Comparison of ENCODE assay signal across 5 fruit fly cellular contexts in genomic region chr2L:20656110-20656509, dm6.
TF ChIP-seq lines count a peak whose summit lies in the region.

Gene brun, minus strand, starts transcription at chr2L:20656178.
Gene CG2614, plus strand, starts transcription at chr2L:20656426.

- no peak for TF ChIP-seq CTCF in whole organism, embryonic (GFP tag; optimal IDR thresholded peaks at IDR 0.05; lab: Kevin White, UChicago)

TF ChIP-seq in whole organism, adult, 20 proteins besides CTCF, POLR2A, EP300 and RAD21 (continues in another document):
- TF ChIP-seq tj (GFP tag; optimal IDR thresholded peaks at IDR 0.05; lab: Kevin White, UChicago) = peak; percentile 51
- peak; percentile 78 for TF ChIP-seq CG7101 (tag; optimal IDR thresholded peaks at IDR 0.05; lab: Kevin White, UChicago)
- peak; percentile 74 for TF ChIP-seq bab1 (GFP tag; optimal IDR thresholded peaks at IDR 0.05; lab: Kevin White, UChicago)
- TF ChIP-seq pad (GFP tag; optimal IDR thresholded peaks at IDR 0.05; lab: Kevin White, UChicago) = peak; percentile 37
- TF ChIP-seq CG33017 (tag; optimal IDR thresholded peaks at IDR 0.05; lab: Kevin White, UChicago) = peak; percentile 5
- TF ChIP-seq CG11617 (GFP tag; optimal IDR thresholded peaks at IDR 0.05; lab: Kevin White, UChicago) = peak; percentile 70
- peak; percentile 79 for TF ChIP-seq toe (GFP tag; optimal IDR thresholded peaks at IDR 0.05; lab: Kevin White, UChicago)
- peak; percentile 49 for TF ChIP-seq CG12768 (GFP tag; optimal IDR thresholded peaks at IDR 0.05; lab: Kevin White, UChicago)
- peak; percentile 69 for TF ChIP-seq CG14711 (tag; optimal IDR thresholded peaks at IDR 0.05; lab: Kevin White, UChicago)
- TF ChIP-seq ovo (GFP tag; optimal IDR thresholded peaks at IDR 0.05; lab: Kevin White, UChicago) = peak; percentile 2
- peak; percentile 41 for TF ChIP-seq Clk (GFP tag; optimal IDR thresholded peaks at IDR 0.05; lab: Kevin White, UChicago)
- no peak for TF ChIP-seq Hr96 (GFP tag; optimal IDR thresholded peaks at IDR 0.05; lab: Kevin White, UChicago)
- no peak for TF ChIP-seq kay (GFP tag; lab: Kevin White, UChicago; ENCODE audit: borderline replicate concordance)
- peak; percentile 78 for TF ChIP-seq CG1620 (GFP tag; optimal IDR thresholded peaks at IDR 0.05; lab: Kevin White, UChicago)
- TF ChIP-seq cnc (optimal IDR thresholded peaks at IDR 0.05; lab: Kevin White, UChicago) = no peak
- TF ChIP-seq CG5204 (GFP tag; optimal IDR thresholded peaks at IDR 0.05; lab: Kevin White, UChicago) = no peak
- peak; percentile 42 for TF ChIP-seq CG7045 (GFP tag; optimal IDR thresholded peaks at IDR 0.05; lab: Kevin White, UChicago)
- TF ChIP-seq Crg-1 (GFP tag; optimal IDR thresholded peaks at IDR 0.05; lab: Kevin White, UChicago) = peak; percentile 24

TF ChIP-seq in whole organism, embryonic, 481 proteins besides CTCF, POLR2A, EP300 and RAD21 (continues in another document):
- TF ChIP-seq kay (GFP tag; optimal IDR thresholded peaks at IDR 0.05; lab: Kevin White, UChicago) = peak; percentile 54
- TF ChIP-seq Rfx (GFP tag; IDR thresholded peaks at IDR 0.05; lab: Robert Waterston, UW) = peak; percentile 77; the same call in 1 of the 2 replicates
- no peak for TF ChIP-seq h (optimal IDR thresholded peaks at IDR 0.05; lab: Kevin White, UChicago)
- peak; percentile 85 for TF ChIP-seq hb (GFP tag; IDR thresholded peaks at IDR 0.05; lab: Robert Waterston, UW; ENCODE audit: partially characterized antibody)
- TF ChIP-seq CG17612 (GFP tag; IDR thresholded peaks at IDR 0.05; lab: Robert Waterston, UW) = no peak
- no peak for TF ChIP-seq cad (GFP tag; optimal IDR thresholded peaks at IDR 0.05; lab: Kevin White, UChicago)
- peak; percentile 88 for TF ChIP-seq CG9932 (GFP tag; IDR thresholded peaks at IDR 0.05; lab: Robert Waterston, UW)
- TF ChIP-seq emc (GFP tag; optimal IDR thresholded peaks at IDR 0.05; lab: Kevin White, UChicago) = peak; percentile 54
- peak; percentile 51 for TF ChIP-seq CG10462 (GFP tag; optimal IDR thresholded peaks at IDR 0.05; lab: Kevin White, UChicago)
- TF ChIP-seq CG2712 (tag; optimal IDR thresholded peaks at IDR 0.05; lab: Kevin White, UChicago) = peak; percentile 82
- peak; percentile 71 for TF ChIP-seq Chrac-16 (GFP tag; optimal IDR thresholded peaks at IDR 0.05; lab: Kevin White, UChicago)
- TF ChIP-seq CG7839 (tag; optimal IDR thresholded peaks at IDR 0.05; lab: Kevin White, UChicago) = no peak
- no peak for TF ChIP-seq CG17912 (GFP tag; optimal IDR thresholded peaks at IDR 0.05; lab: Kevin White, UChicago)
- no peak for TF ChIP-seq CG10543 (GFP tag; optimal IDR thresholded peaks at IDR 0.05; lab: Kevin White, UChicago)
- peak; percentile 61; the same call in 1 of the 3 replicates for TF ChIP-seq CG3726 (GFP tag; IDR thresholded peaks at IDR 0.05; lab: Robert Waterston, UW)
- peak; percentile 59 for TF ChIP-seq shn (GFP tag; optimal IDR thresholded peaks at IDR 0.05; lab: Kevin White, UChicago)
- peak; percentile 83 for TF ChIP-seq CG4404 (GFP tag; IDR thresholded peaks at IDR 0.05; lab: Robert Waterston, UW)
- no peak for TF ChIP-seq bcd (GFP tag; optimal IDR thresholded peaks at IDR 0.05; lab: Kevin White, UChicago)

TF ChIP-seq in whole organism, prepupa, 60 proteins besides CTCF, POLR2A, EP300 and RAD21 (continues in another document):
- TF ChIP-seq Gug (GFP tag; IDR thresholded peaks at IDR 0.05; lab: Robert Waterston, UW) (peak; percentile 32; the same call in 1 of the 2 replicates), CG31627 (GFP tag; optimal IDR thresholded peaks at IDR 0.05; lab: Kevin White, UChicago) (peak; percentile 77), cyc (GFP tag; optimal IDR thresholded peaks at IDR 0.05; lab: Kevin White, UChicago) (peak; percentile 65), lz (GFP tag; optimal IDR thresholded peaks at IDR 0.05; lab: Kevin White, UChicago) (peak; percentile 76), CG11294 (GFP tag; IDR thresholded peaks at IDR 0.05; lab: Robert Waterston, UW) (peak; percentile 31; the same call in 1 of the 2 replicates), Lpt (GFP tag; optimal IDR thresholded peaks at IDR 0.05; lab: Kevin White, UChicago) (peak; percentile 19), CG16779 (tag; optimal IDR thresholded peaks at IDR 0.05; lab: Kevin White, UChicago) (no peak), eg (GFP tag; IDR thresholded peaks at IDR 0.05; lab: Robert Waterston, UW) (0 out of 3 replicates have a peak, but pooled peaks have one; percentile 36), pdm3 (GFP tag; optimal IDR thresholded peaks at IDR 0.05; lab: Kevin White, UChicago) (no peak), CG11902 (GFP tag; optimal IDR thresholded peaks at IDR 0.05; lab: Kevin White, UChicago) (peak; percentile 35), Hr39 (GFP tag; optimal IDR thresholded peaks at IDR 0.05; lab: Kevin White, UChicago) (peak; percentile 79), esn (GFP tag; optimal IDR thresholded peaks at IDR 0.05; lab: Kevin White, UChicago) (peak; percentile 67), CG6163 (GFP tag; IDR thresholded peaks at IDR 0.05; lab: Robert Waterston, UW) (peak; percentile 44; the same call in 1 of the 3 replicates), CG15336 (GFP tag; IDR thresholded peaks at IDR 0.05; lab: Robert Waterston, UW) (peak; percentile 43; the same call in 1 of the 2 replicates), CG11762 (GFP tag; optimal IDR thresholded peaks at IDR 0.05; lab: Kevin White, UChicago; ENCODE audit: insufficient read depth) (peak; percentile 26), CG3032 (tag; optimal IDR thresholded peaks at IDR 0.05; lab: Kevin White, UChicago) (peak; percentile 52), Sox15 (GFP tag; optimal IDR thresholded peaks at IDR 0.05; lab: Kevin White, UChicago) (peak; percentile 49), dsx (GFP tag; optimal IDR thresholded peaks at IDR 0.05; lab: Kevin White, UChicago; ENCODE audit: poor library complexity, severe bottlenecking) (no peak)

TF ChIP-seq in whole organism, pupa, 21 proteins besides CTCF, POLR2A, EP300 and RAD21:
- TF ChIP-seq rn (GFP tag; IDR thresholded peaks at IDR 0.05; lab: Robert Waterston, UW) (no peak), CG8159 (tag; optimal IDR thresholded peaks at IDR 0.05; lab: Kevin White, UChicago) (no peak), gl (tag; optimal IDR thresholded peaks at IDR 0.05; lab: Kevin White, UChicago) (no peak), fd96Ca (GFP tag; IDR thresholded peaks at IDR 0.05; lab: Robert Waterston, UW) (peak; percentile 8; the same call in 1 of the 3 replicates), CG10348 (GFP tag; IDR thresholded peaks at IDR 0.05; lab: Robert Waterston, UW) (no peak), CG9948 (tag; optimal IDR thresholded peaks at IDR 0.05; lab: Kevin White, UChicago) (no peak), CG4496 (GFP tag; IDR thresholded peaks at IDR 0.05; lab: Robert Waterston, UW) (no peak), CG13204 (GFP tag; optimal IDR thresholded peaks at IDR 0.05; lab: Kevin White, UChicago) (no peak), CG12605 (GFP tag; IDR thresholded peaks at IDR 0.05; lab: Robert Waterston, UW) (no peak), CG8301 (tag; optimal IDR thresholded peaks at IDR 0.05; lab: Kevin White, UChicago) (no peak), CG32121 (GFP tag; IDR thresholded peaks at IDR 0.05; lab: Robert Waterston, UW) (peak; percentile 60), Pif1A (GFP tag; optimal IDR thresholded peaks at IDR 0.05; lab: Kevin White, UChicago) (no peak), Pif1B (GFP tag; optimal IDR thresholded peaks at IDR 0.05; lab: Kevin White, UChicago) (no peak), Ets98B (GFP tag; IDR thresholded peaks at IDR 0.05; lab: Robert Waterston, UW) (peak; percentile 45), CG15710 (tag; optimal IDR thresholded peaks at IDR 0.05; lab: Kevin White, UChicago) (peak; percentile 37), D1 (tag; optimal IDR thresholded peaks at IDR 0.05; lab: Kevin White, UChicago) (no peak), CG17806 (tag; optimal IDR thresholded peaks at IDR 0.05; lab: Kevin White, UChicago) (peak; percentile 22), CG14655 (GFP tag; optimal IDR thresholded peaks at IDR 0.05; lab: Kevin White, UChicago) (no peak), Snoo (tag; optimal IDR thresholded peaks at IDR 0.05; lab: Kevin White, UChicago) (no peak), EcR (GFP tag; optimal IDR thresholded peaks at IDR 0.05; lab: Kevin White, UChicago) (peak; percentile 79), CG34367 (tag; optimal IDR thresholded peaks at IDR 0.05; lab: Kevin White, UChicago) (no peak)

TF ChIP-seq in whole organism, wandering third instar larva, 38 proteins besides CTCF, POLR2A, EP300 and RAD21:
- TF ChIP-seq ey (GFP tag; optimal IDR thresholded peaks at IDR 0.05; lab: Kevin White, UChicago) (peak; percentile 77), br (GFP tag; optimal IDR thresholded peaks at IDR 0.05; lab: Kevin White, UChicago) (no peak), psq (GFP tag; optimal IDR thresholded peaks at IDR 0.05; lab: Kevin White, UChicago) (peak; percentile 64), sv (GFP tag; optimal IDR thresholded peaks at IDR 0.05; lab: Kevin White, UChicago) (peak; percentile 74), h (GFP tag; optimal IDR thresholded peaks at IDR 0.05; lab: Kevin White, UChicago) (peak; percentile 83), OdsH (GFP tag; optimal IDR thresholded peaks at IDR 0.05; lab: Kevin White, UChicago) (peak; percentile 69), GATAd (GFP tag; optimal IDR thresholded peaks at IDR 0.05; lab: Kevin White, UChicago) (peak; percentile 81), Rel (GFP tag; optimal IDR thresholded peaks at IDR 0.05; lab: Kevin White, UChicago) (no peak), Rel (tag; optimal IDR thresholded peaks at IDR 0.05; lab: Kevin White, UChicago) (peak; percentile 37), Hr83 (GFP tag; optimal IDR thresholded peaks at IDR 0.05; lab: Kevin White, UChicago; ENCODE audit: poor library complexity, severe bottlenecking) (peak; percentile 47), Vsx2 (GFP tag; optimal IDR thresholded peaks at IDR 0.05; lab: Kevin White, UChicago; ENCODE audit: partially characterized antibody) (no peak), HLH106 (tag; optimal IDR thresholded peaks at IDR 0.05; lab: Kevin White, UChicago) (peak; percentile 74), CG9705 (GFP tag; optimal IDR thresholded peaks at IDR 0.05; lab: Kevin White, UChicago) (peak; percentile 50), rgr (GFP tag; optimal IDR thresholded peaks at IDR 0.05; lab: Kevin White, UChicago) (peak; percentile 81), Jra (GFP tag; optimal IDR thresholded peaks at IDR 0.05; lab: Kevin White, UChicago) (no peak), Myc (optimal IDR thresholded peaks at IDR 0.05; lab: Kevin White, UChicago) (peak; percentile 67), foxo (GFP tag; optimal IDR thresholded peaks at IDR 0.05; lab: Kevin White, UChicago) (peak in 1 of 2 experiments; percentile 84), fru (GFP tag; optimal IDR thresholded peaks at IDR 0.05; lab: Kevin White, UChicago) (no peak), lola (GFP tag; optimal IDR thresholded peaks at IDR 0.05; lab: Kevin White, UChicago) (no peak), woc (GFP tag; optimal IDR thresholded peaks at IDR 0.05; lab: Kevin White, UChicago) (peak; percentile 89)
